Fruit fly (Drosophila melanogaster) whole organism, embryonic: Measurements from ENCODE around the gene Rab9D.

Experiments
- ATbp ChIP-seq: fragments of 200-800 bp; sonication (Bioruptor generic); optimal IDR thresholded peaks from 2 replicates; lab custom pipeline; 2017; ENCODE audit warnings: missing biosample characterization, mild to moderate bottlenecking, missing genetic modification characterization, missing genetic modification reagents
- Adf1 ChIP-seq: fragments of 200-800 bp; sonication (Bioruptor generic); IDR thresholded peaks from 2 replicates; pipeline ENCODE4 v1.3.6; 2022; ENCODE audit warnings: missing biosample characterization, missing genetic modification characterization
- Antp ChIP-seq: fragments of 200-800 bp; sonication (Bioruptor generic); optimal IDR thresholded peaks from 3 replicates; lab custom pipeline; 2016; ENCODE audit warnings: missing biosample characterization, missing genetic modification characterization
- Blimp-1 ChIP-seq: fragments of 200-800 bp; sonication (Bioruptor generic); optimal IDR thresholded peaks from 3 replicates; lab custom pipeline; 2018; ENCODE audit warnings: missing biosample characterization, missing genetic modification characterization, mild to moderate bottlenecking, moderate library complexity, missing genetic modification reagents
- CG10979 ChIP-seq: fragments of 200-800 bp; sonication (Bioruptor generic); optimal IDR thresholded peaks from 2 replicates; lab custom pipeline; 2018; ENCODE audit warnings: missing biosample characterization, mild to moderate bottlenecking, missing genetic modification characterization, moderate library complexity
- CG11504 ChIP-seq: fragments of 200-800 bp; sonication (Bioruptor generic); optimal IDR thresholded peaks from 3 replicates; lab custom pipeline; 2019; ENCODE audit warnings: missing biosample characterization, mild to moderate bottlenecking, missing genetic modification characterization, moderate library complexity
- CG12299 ChIP-seq: fragments of 200-800 bp; sonication (Bioruptor generic); optimal IDR thresholded peaks from 2 replicates; lab custom pipeline; 2018; ENCODE audit warnings: missing biosample characterization, mild to moderate bottlenecking, missing genetic modification characterization
- CG12942 ChIP-seq: fragments of 200-800 bp; sonication (Bioruptor generic); optimal IDR thresholded peaks from 3 replicates; lab custom pipeline; 2016; ENCODE audit warnings: missing biosample characterization, missing genetic modification characterization
- CG13424 ChIP-seq: fragments of 200-800 bp; sonication (Bioruptor generic); optimal IDR thresholded peaks from 2 replicates; lab custom pipeline; 2019; ENCODE audit warnings: missing biosample characterization, mild to moderate bottlenecking, missing genetic modification characterization, moderate library complexity
- CG14860 ChIP-seq: fragments of 200-800 bp; sonication (Bioruptor generic); IDR thresholded peaks from 3 replicates; pipeline ENCODE4 v1.3.6; 2022; ENCODE audit warnings: missing biosample characterization, missing genetic modification characterization; ENCODE audit not compliant: partially characterized antibody
- CG17328 ChIP-seq: fragments of 200-800 bp; sonication (Bioruptor generic); IDR thresholded peaks from 2 replicates; pipeline ENCODE4 v1.3.6; 2022; ENCODE audit warnings: missing biosample characterization, missing genetic modification characterization
- CG17612 ChIP-seq: fragments of 200-800 bp; sonication (Bioruptor generic); IDR thresholded peaks from 2 replicates; pipeline ENCODE4 v1.3.6; 2022; ENCODE audit warnings: missing biosample characterization, missing genetic modification characterization
- CG18262 ChIP-seq: fragments of 200-800 bp; optimal IDR thresholded peaks from 3 replicates; lab custom pipeline; 2019; ENCODE audit warnings: missing biosample characterization, mild to moderate bottlenecking, missing genetic modification characterization, moderate library complexity
- CG2129 ChIP-seq: fragments of 200-800 bp; sonication (Bioruptor generic); IDR thresholded peaks from 2 replicates; pipeline ENCODE4 v1.3.6; 2022; ENCODE audit warnings: missing biosample characterization, missing genetic modification characterization; ENCODE audit not compliant: partially characterized antibody
- CG2199 ChIP-seq: fragments of 200-800 bp; sonication (Bioruptor generic); IDR thresholded peaks from 3 replicates; pipeline ENCODE4 v1.3.6; 2022; ENCODE audit warnings: missing biosample characterization, missing genetic modification characterization
- CG2712 ChIP-seq: fragments of 200-800 bp; optimal IDR thresholded peaks from 3 replicates; lab custom pipeline; 2019; ENCODE audit warnings: missing biosample characterization, mild to moderate bottlenecking, missing genetic modification characterization, moderate library complexity
- CG32532 ChIP-seq: fragments of 200-800 bp; sonication (Bioruptor generic); IDR thresholded peaks from 2 replicates; pipeline ENCODE4 v1.3.6; 2022; ENCODE audit warnings: missing biosample characterization, missing genetic modification characterization
- CG32772 ChIP-seq: fragments of 200-800 bp; sonication (Bioruptor generic); IDR thresholded peaks from 2 replicates; pipeline ENCODE4 v1.3.6; 2022; ENCODE audit warnings: missing biosample characterization, missing genetic modification characterization
- CG33557 ChIP-seq: fragments of 200-800 bp; sonication (Bioruptor generic); optimal IDR thresholded peaks from 2 replicates; lab custom pipeline; 2019; ENCODE audit warnings: missing biosample characterization, mild to moderate bottlenecking, missing genetic modification characterization, moderate library complexity
- CG34224 ChIP-seq: fragments of 200-800 bp; sonication (Bioruptor generic); IDR thresholded peaks from 3 replicates; pipeline ENCODE4 v1.3.6; 2022; ENCODE audit warnings: missing biosample characterization, missing genetic modification characterization; ENCODE audit not compliant: partially characterized antibody
- CG34376 ChIP-seq: fragments of 200-800 bp; sonication (Bioruptor generic); optimal IDR thresholded peaks from 2 replicates; lab custom pipeline; 2018; ENCODE audit warnings: missing biosample characterization, mild to moderate bottlenecking, missing genetic modification characterization
- CG5180 ChIP-seq: fragments of 200-800 bp; sonication (Bioruptor generic); optimal IDR thresholded peaks from 3 replicates; lab custom pipeline; 2017; ENCODE audit warnings: missing biosample characterization, missing genetic modification characterization, mild to moderate bottlenecking, moderate library complexity, missing genetic modification reagents
- CG7372 ChIP-seq: fragments of 200-800 bp; sonication (Bioruptor generic); IDR thresholded peaks from 2 replicates; pipeline ENCODE4 v1.3.6; 2022; ENCODE audit warnings: missing biosample characterization, missing genetic modification characterization
- CG7786 ChIP-seq: fragments of 200-800 bp; sonication (Bioruptor generic); optimal IDR thresholded peaks from 2 replicates; lab custom pipeline; 2016; ENCODE audit warnings: missing biosample characterization, missing genetic modification characterization
- CG7839 ChIP-seq: fragments of 200-800 bp; sonication (Bioruptor generic); optimal IDR thresholded peaks from 3 replicates; lab custom pipeline; 2018; ENCODE audit warnings: missing biosample characterization, mild to moderate bottlenecking, missing genetic modification characterization, moderate library complexity
- CG8478 ChIP-seq: fragments of >200 bp; optimal IDR thresholded peaks from 2 replicates; lab custom pipeline; 2018
- CHES-1-like ChIP-seq: fragments of 200-800 bp; sonication (Bioruptor generic); optimal IDR thresholded peaks from 2 replicates; lab custom pipeline; 2016; ENCODE audit warnings: missing biosample characterization, missing genetic modification characterization
- Dfd ChIP-seq, 2 experiments: fragments of >200 bp; optimal IDR thresholded peaks; 2 replicates each; lab custom pipeline; 2017; ENCODE audit warnings: missing biosample characterization in 2 of 2, missing genetic modification characterization in 2 of 2
- Gsc ChIP-seq: fragments of 200-800 bp; sonication (Bioruptor generic); IDR thresholded peaks from 2 replicates; pipeline ENCODE4 v1.3.6; 2022; ENCODE audit warnings: missing biosample characterization, missing genetic modification characterization
- Hr78 ChIP-seq, 2 experiments: fragments of 200-800 bp in 1 of 2; fragments of >200 bp in 1 of 2; sonication (Bioruptor generic) in 1 of 2; optimal IDR thresholded peaks; 2 replicates each; lab custom pipeline; 2017 to 2019; ENCODE audit warnings: missing biosample characterization in 2 of 2, missing genetic modification characterization in 2 of 2, mild to moderate bottlenecking in 1 of 2, moderate library complexity in 1 of 2
- Taf1 ChIP-seq: fragments of 200-800 bp; sonication (Bioruptor generic); IDR thresholded peaks from 2 replicates; pipeline ENCODE4 v1.3.6; 2022; ENCODE audit warnings: missing biosample characterization, missing genetic modification characterization
- abd-A ChIP-seq: fragments of 200-800 bp; sonication (Bioruptor generic); optimal IDR thresholded peaks from 3 replicates; lab custom pipeline; 2019; ENCODE audit warnings: missing biosample characterization, mild to moderate bottlenecking, missing genetic modification characterization, moderate library complexity
- cas ChIP-seq: fragments of 200-800 bp; sonication (Bioruptor generic); IDR thresholded peaks from 2 replicates; pipeline ENCODE4 v1.3.6; 2022; ENCODE audit warnings: missing biosample characterization, missing genetic modification characterization
- croc ChIP-seq: fragments of 200-800 bp; sonication (Bioruptor generic); conservative IDR thresholded peaks from 3 replicates; pipeline ENCODE4 v1.3.6; 2022; ENCODE audit warnings: missing biosample characterization, missing genetic modification characterization
- dan ChIP-seq: fragments of 200-800 bp; sonication (Bioruptor generic); IDR thresholded peaks from 2 replicates; pipeline ENCODE4 v1.3.6; 2022; ENCODE audit warnings: missing biosample characterization, missing genetic modification characterization
- danr ChIP-seq: fragments of 200-800 bp; sonication (Bioruptor generic); IDR thresholded peaks from 2 replicates; pipeline ENCODE4 v1.3.6; 2022; ENCODE audit warnings: missing biosample characterization, missing genetic modification characterization
- dm ChIP-seq: fragments of 200-800 bp; sonication (Bioruptor generic); optimal IDR thresholded peaks from 3 replicates; lab custom pipeline; 2016; ENCODE audit warnings: missing biosample characterization, missing genetic modification characterization
- eyg ChIP-seq: fragments of 200-800 bp; sonication (Bioruptor generic); optimal IDR thresholded peaks from 3 replicates; lab custom pipeline; 2016; ENCODE audit warnings: missing biosample characterization, missing genetic modification characterization
- grau ChIP-seq: fragments of 200-800 bp; optimal IDR thresholded peaks from 3 replicates; lab custom pipeline; 2019; ENCODE audit warnings: missing biosample characterization, mild to moderate bottlenecking, missing genetic modification characterization, moderate library complexity
- gt ChIP-seq: fragments of 200-800 bp; sonication (Bioruptor generic); IDR thresholded peaks from 2 replicates; pipeline ENCODE4 v1.3.6; 2022; ENCODE audit warnings: missing biosample characterization, missing genetic modification characterization
- her ChIP-seq: fragments of 200-800 bp; sonication (Bioruptor generic); optimal IDR thresholded peaks from 2 replicates; lab custom pipeline; 2016; ENCODE audit warnings: missing biosample characterization, missing genetic modification characterization
- hth ChIP-seq: fragments of >200 bp; optimal IDR thresholded peaks from 2 replicates; lab custom pipeline; 2017; ENCODE audit warnings: inconsistent platforms
- luna ChIP-seq: fragments of 200-800 bp; sonication (Bioruptor generic); optimal IDR thresholded peaks from 2 replicates; lab custom pipeline; 2016; ENCODE audit warnings: missing biosample characterization, missing genetic modification characterization
- pnt ChIP-seq: fragments of 200-800 bp; sonication (Bioruptor generic); optimal IDR thresholded peaks from 3 replicates; lab custom pipeline; 2016; ENCODE audit warnings: missing biosample characterization, missing genetic modification characterization
- ranshi ChIP-seq: fragments of 200-800 bp; sonication (Bioruptor generic); IDR thresholded peaks from 2 replicates; pipeline ENCODE4 v1.3.6; 2022; ENCODE audit warnings: missing biosample characterization, missing genetic modification characterization
- seq ChIP-seq: fragments of 200-800 bp; sonication (Bioruptor generic); IDR thresholded peaks from 2 replicates; pipeline ENCODE4 v1.3.6; 2022; ENCODE audit warnings: missing biosample characterization, missing genetic modification characterization
- sima ChIP-seq: fragments of 200-800 bp; sonication (Bioruptor generic); optimal IDR thresholded peaks from 2 replicates; lab custom pipeline; 2016; ENCODE audit warnings: missing biosample characterization, missing genetic modification characterization
- trem ChIP-seq: fragments of 200-800 bp; optimal IDR thresholded peaks from 3 replicates; lab custom pipeline; 2019; ENCODE audit warnings: missing biosample characterization, mild to moderate bottlenecking, missing genetic modification characterization, moderate library complexity
- trh ChIP-seq: fragments of 200-800 bp; sonication (Bioruptor generic); optimal IDR thresholded peaks from 2 replicates; lab custom pipeline; 2016; ENCODE audit warnings: missing biosample characterization, missing genetic modification characterization
- ttk ChIP-seq: fragments of 200-800 bp; sonication (Bioruptor generic); IDR thresholded peaks from 2 replicates; pipeline ENCODE4 v2.1.2; 2022; ENCODE audit warnings: missing biosample characterization, missing genetic modification characterization
- zen2 ChIP-seq: fragments of 200-800 bp; sonication (Bioruptor generic); IDR thresholded peaks from 3 replicates; pipeline ENCODE4 v1.3.6; 2022; ENCODE audit warnings: missing biosample characterization, missing genetic modification characterization; ENCODE audit not compliant: partially characterized antibody
- zf30C ChIP-seq: fragments of 200-800 bp; sonication (Bioruptor generic); optimal IDR thresholded peaks from 3 replicates; lab custom pipeline; 2018; ENCODE audit warnings: missing biosample characterization, mild to moderate bottlenecking, missing genetic modification characterization

Gene Rab9D

dm6 chrX:10573554-10573953, 15.3 kb upstream of the Rab9D start (continued):
- TF ChIP-seq her (GFP tag; lab: Kevin White, UChicago) (no peak), CG12942 (peak; percentile 2), CG2199 (no peak), trem (no peak), CG34224 (GFP tag; lab: Robert Waterston, UW) (no peak), CG34376 (GFP tag; lab: Kevin White, UChicago) (no peak), CG8478 (lab: Kevin White, UChicago) (no peak), seq (GFP tag; lab: Robert Waterston, UW) (peak; percentile 56; the same call in 1 of the 2 replicates), CG14860 (GFP tag; lab: Robert Waterston, UW) (no peak), cas (GFP tag; lab: Robert Waterston, UW) (0 out of 2 replicates have a peak, but pooled peaks have one; percentile 17), ttk (GFP tag; lab: Robert Waterston, UW) (peak; percentile 42; the same call in 1 of the 2 replicates), pnt (no peak), dan (no peak), Adf1 (GFP tag; lab: Robert Waterston, UW) (no peak; the same call in 1 of the 2 replicates), CG5180 (GFP tag; lab: Kevin White, UChicago) (no peak), trh (GFP tag; lab: Kevin White, UChicago) (no peak), sima (GFP tag; lab: Kevin White, UChicago) (no peak), zf30C (GFP tag; lab: Kevin White, UChicago) (no peak), CG17328 (peak; percentile 60), Gsc (GFP tag; lab: Robert Waterston, UW) (no peak), luna (no peak), CG17612 (GFP tag; lab: Robert Waterston, UW) (no peak), Dfd (GFP tag; optimal IDR thresholded peaks at IDR 0.05; lab: Kevin White, UChicago) (no peak), croc (GFP tag; lab: Robert Waterston, UW) (no peak), CG7839 (tag; lab: Kevin White, UChicago) (peak; percentile 70), zen2 (GFP tag; lab: Robert Waterston, UW) (no peak), eyg (GFP tag; lab: Kevin White, UChicago) (no peak), ATbp (GFP tag; lab: Kevin White, UChicago) (peak; percentile 28), CG11504 (tag; lab: Kevin White, UChicago) (peak; percentile 73), dm (GFP tag; lab: Kevin White, UChicago) (no peak), CG13424 (tag; lab: Kevin White, UChicago) (peak; percentile 62), CG32772 (GFP tag; lab: Robert Waterston, UW) (peak; percentile 61), CG10979 (tag; lab: Kevin White, UChicago) (peak; percentile 48), Antp (GFP tag; lab: Kevin White, UChicago) (no peak), danr (GFP tag; lab: Robert Waterston, UW) (no peak), hth (lab: Kevin White, UChicago) (no peak), CG7786 (GFP tag; lab: Kevin White, UChicago) (no peak), Hr78 (GFP tag; optimal IDR thresholded peaks at IDR 0.05; lab: Kevin White, UChicago) (no peak), CG2712 (peak; percentile 49), CG7372 (no peak), gt (GFP tag; lab: Robert Waterston, UW) (no peak), ranshi (peak; percentile 43; the same call in 1 of the 2 replicates), CG2129 (GFP tag; lab: Robert Waterston, UW) (no peak), CG32532 (peak; percentile 64), CG33557 (GFP tag; lab: Kevin White, UChicago) (no peak), CHES-1-like (GFP tag; lab: Kevin White, UChicago) (no peak), abd-A (tag; lab: Kevin White, UChicago) (peak; percentile 39), Taf1 (GFP tag; lab: Robert Waterston, UW) (peak; percentile 29; the same call in 1 of the 2 replicates), CG12299 (tag; lab: Kevin White, UChicago) (peak; percentile 15), Blimp-1 (peak; percentile 62), CG18262 (tag; lab: Kevin White, UChicago) (peak; percentile 51), grau (peak; percentile 64)
